Fruit fly (Drosophila melanogaster): Measurements from ENCODE around the gene Ziz.
A peak's percentile ranks its signal among the peaks of the same experiment; 100 is the strongest.

The Ziz gene

dm6 chr2L:7436492-7437324 lies 59.4 kb downstream of the Ziz start (continued):
- TF ChIP-seq toy (GFP tag; IDR thresholded peaks at IDR 0.05) (peak; percentile 43; the same call in 1 of the 2 replicates), lov (optimal IDR thresholded peaks at IDR 0.05) (no peak), lov (GFP tag; IDR thresholded peaks at IDR 0.05) (peak; percentile 61; the same call in 1 of the 3 replicates), Dad (GFP tag; optimal IDR thresholded peaks at IDR 0.05) (peak; percentile 53), CG12219 (GFP tag; optimal IDR thresholded peaks at IDR 0.05) (peak; percentile 47), B-H1 (GFP tag; IDR thresholded peaks at IDR 0.05) (peak; percentile 61; the same call in 1 of the 3 replicates), sens (GFP tag) (peak; percentile 93), CG3847 (GFP tag; IDR thresholded peaks at IDR 0.05) (peak; percentile 71), HHEX (GFP tag; optimal IDR thresholded peaks at IDR 0.05) (peak; percentile 71), hbn (GFP tag; IDR thresholded peaks at IDR 0.05; ENCODE audit: partially characterized antibody) (no peak), nom (GFP tag; optimal IDR thresholded peaks at IDR 0.05) (no peak), abd-A (tag; optimal IDR thresholded peaks at IDR 0.05) (no peak), CG30431 (GFP tag; optimal IDR thresholded peaks at IDR 0.05) (peak; percentile 36), dati (GFP tag; IDR thresholded peaks at IDR 0.05) (no peak), CG13775 (GFP tag; optimal IDR thresholded peaks at IDR 0.05) (peak; percentile 44), Gug (GFP tag; IDR thresholded peaks at IDR 0.05) (no peak), YL-1 (GFP tag; optimal IDR thresholded peaks at IDR 0.05) (peak; percentile 49), CG7786 (GFP tag; optimal IDR thresholded peaks at IDR 0.05) (peak; percentile 38), sr (GFP tag; IDR thresholded peaks at IDR 0.05) (peak; percentile 81), cato (GFP tag; optimal IDR thresholded peaks at IDR 0.05; ENCODE audit: borderline replicate concordance) (peak; percentile 5), CHES-1-like (GFP tag; optimal IDR thresholded peaks at IDR 0.05) (peak; percentile 82), gsb (GFP tag; IDR thresholded peaks at IDR 0.05) (peak; percentile 76), Antp (GFP tag; optimal IDR thresholded peaks at IDR 0.05) (peak; percentile 56), ro (GFP tag; IDR thresholded peaks at IDR 0.05) (peak; percentile 43), tup (GFP tag; optimal IDR thresholded peaks at IDR 0.05) (peak; percentile 70), Xbp1 (GFP tag; optimal IDR thresholded peaks at IDR 0.05) (peak; percentile 14), Neu2 (GFP tag; optimal IDR thresholded peaks at IDR 0.05; ENCODE audit: borderline replicate concordance) (no peak), peb (GFP tag; IDR thresholded peaks at IDR 0.05) (no peak; the same call in 1 of the 2 replicates), CG8765 (GFP tag; IDR thresholded peaks at IDR 0.05) (no peak), cad (GFP tag; optimal IDR thresholded peaks at IDR 0.05) (no peak), CG9437 (GFP tag; optimal IDR thresholded peaks at IDR 0.05) (no peak), amos (GFP tag; IDR thresholded peaks at IDR 0.05; ENCODE audit: partially characterized antibody) (no peak), CG2199 (GFP tag; IDR thresholded peaks at IDR 0.05) (peak; percentile 46; the same call in 2 of the 3 replicates), bigmax (GFP tag; optimal IDR thresholded peaks at IDR 0.05) (peak; percentile 12), CG15011 (GFP tag; optimal IDR thresholded peaks at IDR 0.05) (peak; percentile 51), gem (tag; optimal IDR thresholded peaks at IDR 0.05) (peak; percentile 67), CG34224 (GFP tag; IDR thresholded peaks at IDR 0.05; ENCODE audit: partially characterized antibody) (no peak), Camta (GFP tag; optimal IDR thresholded peaks at IDR 0.05) (peak; percentile 60), CG16815 (GFP tag; optimal IDR thresholded peaks at IDR 0.05) (no peak), CG13894 (tag; optimal IDR thresholded peaks at IDR 0.05) (peak; percentile 67), CG33557 (GFP tag; optimal IDR thresholded peaks at IDR 0.05) (peak; percentile 35), disco-r (GFP tag; optimal IDR thresholded peaks at IDR 0.05) (peak; percentile 31), CG31365 (tag; optimal IDR thresholded peaks at IDR 0.05) (peak; percentile 41), h (optimal IDR thresholded peaks at IDR 0.05) (no peak), Kr (GFP tag; optimal IDR thresholded peaks at IDR 0.05) (no peak), zen (tag; optimal IDR thresholded peaks at IDR 0.05) (no peak), Fer3 (tag; optimal IDR thresholded peaks at IDR 0.05) (peak; percentile 85), tgo (GFP tag; IDR thresholded peaks at IDR 0.05) (peak; percentile 62; the same call in 2 of the 3 replicates), CG6854 (GFP tag; optimal IDR thresholded peaks at IDR 0.05) (peak; percentile 54)

Data from whole organism, embryonic.